Fruit fly (Drosophila melanogaster) whole organism, adult: ENCODE measurements around the gene qless.

Experiments used
- CG11617 ChIP-seq: fragments of 200-800 bp; sonication (Bioruptor generic); optimal IDR thresholded peaks from 2 replicates; lab custom pipeline; 2017; ENCODE audit warnings: mild to moderate bottlenecking, missing biosample characterization, missing genetic modification reagents, missing genetic modification characterization
- CG14711 ChIP-seq: fragments of 200-800 bp; sonication (Bioruptor generic); optimal IDR thresholded peaks from 2 replicates; lab custom pipeline; 2018; ENCODE audit warnings: missing biosample characterization, mild to moderate bottlenecking, missing genetic modification characterization, moderate library complexity
- CG33017 ChIP-seq: fragments of 200-800 bp; sonication (Bioruptor generic); optimal IDR thresholded peaks from 2 replicates; lab custom pipeline; 2018; ENCODE audit warnings: missing biosample characterization, mild to moderate bottlenecking, missing genetic modification characterization, moderate library complexity
- CG5204 ChIP-seq: fragments of 200-800 bp; sonication (Bioruptor generic); optimal IDR thresholded peaks from 2 replicates; lab custom pipeline; 2016; ENCODE audit warnings: missing biosample characterization, missing genetic modification characterization
- CG7101 ChIP-seq: fragments of 200-800 bp; sonication (Bioruptor generic); optimal IDR thresholded peaks from 2 replicates; lab custom pipeline; 2018; ENCODE audit warnings: missing biosample characterization, mild to moderate bottlenecking, missing genetic modification characterization, moderate library complexity
- Clk ChIP-seq: fragments of 200-800 bp; sonication (Bioruptor generic); optimal IDR thresholded peaks from 2 replicates; lab custom pipeline; 2017; ENCODE audit warnings: missing biosample characterization, missing genetic modification characterization
- Crg-1 ChIP-seq: fragments of 200-800 bp; sonication (Bioruptor generic); optimal IDR thresholded peaks from 2 replicates; lab custom pipeline; 2016; ENCODE audit warnings: missing biosample characterization, missing genetic modification characterization
- Hr96 ChIP-seq: fragments of 200-800 bp; sonication (Bioruptor generic); optimal IDR thresholded peaks from 2 replicates; lab custom pipeline; 2016; ENCODE audit warnings: missing biosample characterization, missing genetic modification characterization
- Mnt ChIP-seq: fragments of 200-800 bp; sonication (Bioruptor generic); optimal IDR thresholded peaks from 2 replicates; lab custom pipeline; 2016; ENCODE audit warnings: missing biosample characterization, mild to moderate bottlenecking, missing genetic modification characterization
- cnc ChIP-seq, 2 experiments: fragments of >200 bp; optimal IDR thresholded peaks; 2 replicates each; lab custom pipeline; 2017

- peak; percentile 48 for TF ChIP-seq Hr96 (GFP tag; lab: Kevin White, UChicago)
- peak; percentile 47 for TF ChIP-seq CG5204
- TF ChIP-seq Clk (GFP tag; lab: Kevin White, UChicago) = peak; percentile 43
- TF ChIP-seq CG33017 (tag; lab: Kevin White, UChicago) = peak; percentile 18
- peak; percentile 37 for TF ChIP-seq CG11617 (GFP tag; lab: Kevin White, UChicago)
- peak; percentile 82 for TF ChIP-seq Mnt (GFP tag; lab: Kevin White, UChicago)
- TF ChIP-seq cnc (optimal IDR thresholded peaks at IDR 0.05; lab: Kevin White, UChicago) = no peak
- peak; percentile 97 for TF ChIP-seq CG14711
- TF ChIP-seq CG7101 (tag; lab: Kevin White, UChicago) = peak; percentile 57
- peak; percentile 32 for TF ChIP-seq Crg-1 (GFP tag; lab: Kevin White, UChicago)
These were observed at the start of gene qless, which contains the start of gene mRpL32 for dm6 chr3R:31252093-31252962.
